Fruit fly (Drosophila melanogaster) whole organism, wandering third instar larva: Measurements from ENCODE around the gene hoe1.

ENCODE experiments used
- Dfd ChIP-seq: fragments of >200 bp; optimal IDR thresholded peaks from 2 replicates; lab custom pipeline; 2017; ENCODE audit warnings: missing biosample characterization, missing genetic modification characterization
- Hr83 ChIP-seq: fragments of 200-300 bp; sonication (Bioruptor generic); optimal IDR thresholded peaks from 2 replicates; lab custom pipeline; 2016; ENCODE audit warnings: missing biosample characterization, mild to moderate bottlenecking, missing genetic modification characterization, moderate library complexity; ENCODE audit not compliant: poor library complexity, severe bottlenecking
- Jra ChIP-seq: sonication (Bioruptor generic); optimal IDR thresholded peaks from 2 replicates; lab custom pipeline; 2016; ENCODE audit warnings: missing biosample characterization, missing genetic modification characterization
- OdsH ChIP-seq: fragments of 200-800 bp; sonication (Bioruptor generic); optimal IDR thresholded peaks from 2 replicates; lab custom pipeline; 2016; ENCODE audit warnings: missing biosample characterization, mild to moderate bottlenecking, missing genetic modification characterization
- brk ChIP-seq: fragments of 200-800 bp; sonication (Bioruptor generic); optimal IDR thresholded peaks from 2 replicates; lab custom pipeline; 2016; ENCODE audit warnings: missing biosample characterization, mild to moderate bottlenecking, missing genetic modification characterization
- foxo ChIP-seq, 2 experiments: fragments of 200-800 bp; sonication (Bioruptor generic); optimal IDR thresholded peaks; 2 replicates in 1 of 2; 3 replicates in 1 of 2; lab custom pipeline; 2016 to 2017; ENCODE audit warnings: missing biosample characterization in 2 of 2, missing genetic modification characterization in 2 of 2
- h ChIP-seq: fragments of 200-800 bp; sonication (Bioruptor generic); optimal IDR thresholded peaks from 3 replicates; lab custom pipeline; 2016; ENCODE audit warnings: missing biosample characterization, mild to moderate bottlenecking, missing genetic modification characterization
- jim ChIP-seq: fragments of 175-275, 200-325 bp; sonication (Bioruptor generic); optimal IDR thresholded peaks from 2 replicates; lab custom pipeline; 2016; ENCODE audit warnings: missing biosample characterization, mild to moderate bottlenecking, missing genetic modification characterization
- pan ChIP-seq: fragments of >200 bp; optimal IDR thresholded peaks from 2 replicates; lab custom pipeline; 2017
- tai ChIP-seq: sonication (Bioruptor generic); optimal IDR thresholded peaks from 2 replicates; lab custom pipeline; 2016; ENCODE audit warnings: missing biosample characterization, missing genetic modification characterization
- usp ChIP-seq: fragments of >200 bp; optimal IDR thresholded peaks from 2 replicates; lab custom pipeline; 2017; ENCODE audit warnings: missing biosample characterization, missing genetic modification characterization

DNA sequence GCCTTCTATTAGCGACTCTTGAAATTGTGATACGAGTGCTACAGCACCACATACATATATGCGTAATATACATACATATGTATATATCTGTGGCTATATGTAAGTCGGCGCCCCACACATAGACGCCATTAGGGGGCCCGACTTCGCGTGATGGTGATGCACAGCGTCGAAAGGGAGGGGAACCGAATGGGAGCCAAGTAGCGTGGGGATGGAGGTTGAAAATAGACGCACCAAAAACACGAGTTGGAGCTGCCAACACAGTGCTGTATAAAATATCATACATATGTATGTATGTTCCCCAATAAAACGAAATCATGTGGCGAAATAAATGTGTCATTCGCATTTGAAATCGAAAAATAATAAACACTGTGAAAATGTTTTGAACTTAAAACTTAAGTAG, 45.5 kb downstream of the hoe1 start:
- TF ChIP-seq tai (GFP tag; lab: Kevin White, UChicago) (no peak), OdsH (GFP tag; lab: Kevin White, UChicago) (no peak), pan (lab: Kevin White, UChicago) (no peak), foxo (GFP tag; optimal IDR thresholded peaks at IDR 0.05; lab: Kevin White, UChicago) (no peak), usp (GFP tag; lab: Kevin White, UChicago) (no peak), h (no peak), Jra (GFP tag; lab: Kevin White, UChicago) (no peak), brk (GFP tag; lab: Kevin White, UChicago) (no peak), jim (GFP tag; lab: Kevin White, UChicago) (no peak), Dfd (GFP tag; lab: Kevin White, UChicago) (no peak), Hr83 (GFP tag; lab: Kevin White, UChicago) (no peak)
